Fruit fly (Drosophila melanogaster) Kc167 (cell line): ENCODE measurements around the gene Glut4EF.

Experiments
- Myc ChIP-seq: fragments of >200 bp; optimal IDR thresholded peaks from 2 replicates; lab custom pipeline; 2017; ENCODE audit warnings: missing external identifiers
- Sin3A ChIP-seq: fragments of >200 bp; optimal IDR thresholded peaks from 2 replicates; lab custom pipeline; 2018; ENCODE audit warnings: missing external identifiers
- h ChIP-seq: fragments of >200 bp; optimal IDR thresholded peaks from 3 replicates; lab custom pipeline; 2018; ENCODE audit warnings: missing external identifiers
- insv ChIP-seq: fragments of >200 bp; optimal IDR thresholded peaks from 3 replicates; lab custom pipeline; 2018; ENCODE audit warnings: missing external identifiers
- psq ChIP-seq: fragments of >200 bp; optimal IDR thresholded peaks from 2 replicates; lab custom pipeline; 2017; ENCODE audit warnings: missing external identifiers
- ttk ChIP-seq: sonication (Bioruptor generic); optimal IDR thresholded peaks from 2 replicates; lab custom pipeline; 2017; ENCODE audit warnings: missing external identifiers

Gene Glut4EF

dm6 chr3R:10034995-10035446 lies 160.5 kb downstream of the Glut4EF start:
- TF ChIP-seq ttk (no peak), Myc (lab: Kevin White, UChicago) (no peak), Sin3A (no peak), insv (no peak), psq (lab: Kevin White, UChicago) (no peak), h (lab: Kevin White, UChicago) (no peak)

- TF ChIP-seq psq (lab: Kevin White, UChicago) (no peak), insv (no peak)
These were observed 161.3 kb downstream of the Glut4EF start for dm6 chr3R:10035765-10036164.

dm6 chr3R:10039188-10039587 lies 164.7 kb downstream of the Glut4EF start:
- TF ChIP-seq psq (lab: Kevin White, UChicago) (no peak), h (lab: Kevin White, UChicago) (no peak), ttk (no peak), Myc (lab: Kevin White, UChicago) (no peak), Sin3A (no peak), insv (no peak)

dm6 chr3R:10040505-10040904 lies 166.0 kb downstream of the Glut4EF start:
- no peak for TF ChIP-seq h (lab: Kevin White, UChicago)
- no peak for TF ChIP-seq Myc (lab: Kevin White, UChicago)
- no peak for TF ChIP-seq Sin3A
- TF ChIP-seq psq (lab: Kevin White, UChicago) = no peak
- TF ChIP-seq ttk = no peak

dm6 chr3R:10042024-10042663 lies 167.7 kb downstream of the Glut4EF start:
- no peak for TF ChIP-seq insv
- no peak for TF ChIP-seq psq (lab: Kevin White, UChicago)
- TF ChIP-seq ttk = no peak
- TF ChIP-seq h (lab: Kevin White, UChicago) = no peak
- no peak for TF ChIP-seq Sin3A
- no peak for TF ChIP-seq Myc (lab: Kevin White, UChicago)

- TF ChIP-seq psq (lab: Kevin White, UChicago) (no peak), h (lab: Kevin White, UChicago) (no peak), insv (no peak), ttk (no peak), Myc (lab: Kevin White, UChicago) (no peak), Sin3A (no peak)
These were observed 168.3 kb downstream of the Glut4EF start, which contains the start of the genes Mical and CG3909 for dm6 chr3R:10042664-10043372. Gene Mical (minus strand): TSS chr3R:10042895. Gene CG3909 (plus strand): TSS chr3R:10043270.
